Fruit fly (Drosophila melanogaster) whole organism, prepupa: ENCODE results near the gene Spt6.

Experiments
- Blimp-1 ChIP-seq: fragments of 200-800 bp; sonication (Bioruptor generic); optimal IDR thresholded peaks from 3 replicates; lab custom pipeline; 2017; ENCODE audit warnings: missing biosample characterization, missing genetic modification characterization, mild to moderate bottlenecking, moderate library complexity, missing genetic modification reagents
- CG10669 ChIP-seq: fragments of 200-800 bp; sonication (Bioruptor generic); optimal IDR thresholded peaks from 3 replicates; lab custom pipeline; 2018; ENCODE audit warnings: missing biosample characterization, mild to moderate bottlenecking, missing genetic modification characterization, moderate library complexity
- CG11294 ChIP-seq: fragments of 200-800 bp; sonication (Bioruptor generic); IDR thresholded peaks from 2 replicates; pipeline ENCODE4 v1.3.6; 2022; ENCODE audit warnings: missing biosample characterization, missing genetic modification characterization
- CG11762 ChIP-seq: fragments of 200-800 bp; sonication (Bioruptor generic); optimal IDR thresholded peaks from 3 replicates; lab custom pipeline; 2016; ENCODE audit warnings: missing biosample characterization, missing genetic modification characterization; ENCODE audit not compliant: insufficient read depth
- CG11902 ChIP-seq: fragments of 200-800 bp; sonication (Bioruptor generic); optimal IDR thresholded peaks from 3 replicates; lab custom pipeline; 2016; ENCODE audit warnings: missing biosample characterization, missing genetic modification characterization
- CG15336 ChIP-seq: fragments of 200-800 bp; sonication (Bioruptor generic); IDR thresholded peaks from 2 replicates; pipeline ENCODE4 v1.3.6; 2022; ENCODE audit warnings: missing biosample characterization, missing genetic modification characterization
- CG1621 ChIP-seq: fragments of 200-800 bp; sonication (Bioruptor generic); optimal IDR thresholded peaks from 3 replicates; lab custom pipeline; 2018; ENCODE audit warnings: missing biosample characterization, mild to moderate bottlenecking, missing genetic modification characterization
- CG16779 ChIP-seq: fragments of 200-800 bp; sonication (Bioruptor generic); optimal IDR thresholded peaks from 3 replicates; lab custom pipeline; 2017; ENCODE audit warnings: missing biosample characterization, mild to moderate bottlenecking, missing genetic modification characterization
- CG3032 ChIP-seq: fragments of 200-800 bp; optimal IDR thresholded peaks from 2 replicates; lab custom pipeline; 2019; ENCODE audit warnings: missing biosample characterization, mild to moderate bottlenecking, missing genetic modification characterization, moderate library complexity
- CG31627 ChIP-seq: fragments of 200-800 bp; sonication (Bioruptor generic); optimal IDR thresholded peaks from 3 replicates; lab custom pipeline; 2016; ENCODE audit warnings: missing biosample characterization, missing genetic modification characterization
- CG32006 ChIP-seq: fragments of 200-800 bp; sonication (Bioruptor generic); optimal IDR thresholded peaks from 3 replicates; lab custom pipeline; 2017; ENCODE audit warnings: missing biosample characterization, mild to moderate bottlenecking, missing genetic modification characterization
- CG34406 ChIP-seq: fragments of 200-800 bp; sonication (Bioruptor generic); optimal IDR thresholded peaks from 3 replicates; lab custom pipeline; 2016; ENCODE audit warnings: missing biosample characterization, missing genetic modification characterization
- CG3919 ChIP-seq: fragments of 200-800 bp; sonication (Bioruptor generic); optimal IDR thresholded peaks from 3 replicates; lab custom pipeline; 2016; ENCODE audit warnings: missing biosample characterization, missing genetic modification characterization
- CG4318 ChIP-seq: fragments of 200-800 bp; sonication (Bioruptor generic); optimal IDR thresholded peaks from 3 replicates; lab custom pipeline; 2017; ENCODE audit warnings: missing biosample characterization, mild to moderate bottlenecking, missing genetic modification characterization
- CG6163 ChIP-seq: fragments of 200-800 bp; sonication (Bioruptor generic); IDR thresholded peaks from 3 replicates; pipeline ENCODE4 v1.3.6; 2022; ENCODE audit warnings: missing biosample characterization, missing genetic modification characterization
- CG6276 ChIP-seq: fragments of 200-800 bp; sonication (Bioruptor generic); optimal IDR thresholded peaks from 2 replicates; lab custom pipeline; 2017; ENCODE audit warnings: missing biosample characterization, mild to moderate bottlenecking, missing genetic modification characterization
- CG6792 ChIP-seq: fragments of 200-800 bp; sonication (Bioruptor generic); optimal IDR thresholded peaks from 3 replicates; lab custom pipeline; 2016; ENCODE audit warnings: missing biosample characterization, missing genetic modification characterization
- CG6854 ChIP-seq: fragments of 200-800 bp; sonication (Bioruptor generic); optimal IDR thresholded peaks from 2 replicates; lab custom pipeline; 2017; ENCODE audit warnings: missing biosample characterization, mild to moderate bottlenecking, missing genetic modification characterization
- CG7368 ChIP-seq: fragments of 200-800 bp; sonication (Bioruptor generic); optimal IDR thresholded peaks from 3 replicates; lab custom pipeline; 2016; ENCODE audit warnings: missing biosample characterization, missing genetic modification characterization
- CG8119 ChIP-seq: fragments of 200-800 bp; sonication (Bioruptor generic); IDR thresholded peaks from 3 replicates; pipeline ENCODE4 v1.3.6; 2022; ENCODE audit warnings: missing biosample characterization, missing genetic modification characterization
- CG8319 ChIP-seq: fragments of 200-800 bp; sonication (Bioruptor generic); optimal IDR thresholded peaks from 3 replicates; lab custom pipeline; 2016; ENCODE audit warnings: missing biosample characterization, missing genetic modification characterization
- CG8632 ChIP-seq: fragments of 200-800 bp; sonication (Bioruptor generic); optimal IDR thresholded peaks from 3 replicates; lab custom pipeline; 2016; ENCODE audit warnings: missing biosample characterization, missing genetic modification characterization
- CG9139 ChIP-seq: fragments of 200-800 bp; sonication (Bioruptor generic); optimal IDR thresholded peaks from 3 replicates; lab custom pipeline; 2017; ENCODE audit warnings: missing biosample characterization, mild to moderate bottlenecking, missing genetic modification characterization
- Eip75B ChIP-seq: fragments of 200-800 bp; sonication (Bioruptor generic); optimal IDR thresholded peaks from 3 replicates; lab custom pipeline; 2016; ENCODE audit warnings: missing biosample characterization, missing genetic modification characterization
- Eip93F ChIP-seq: fragments of 200-800 bp; sonication (Bioruptor generic); optimal IDR thresholded peaks from 2 replicates; lab custom pipeline; 2016; ENCODE audit warnings: missing biosample characterization, mild to moderate bottlenecking, missing genetic modification characterization
- Ets21C ChIP-seq: fragments of 200-800 bp; sonication (Bioruptor generic); optimal IDR thresholded peaks from 3 replicates; lab custom pipeline; 2016; ENCODE audit warnings: missing biosample characterization, missing genetic modification characterization
- Ets96B ChIP-seq: fragments of 200-800 bp; optimal IDR thresholded peaks from 2 replicates; lab custom pipeline; 2019; ENCODE audit warnings: missing biosample characterization, mild to moderate bottlenecking, missing genetic modification characterization, moderate library complexity
- Gug ChIP-seq: fragments of 200-800 bp; sonication (Bioruptor generic); IDR thresholded peaks from 2 replicates; pipeline ENCODE4 v1.3.6; 2022; ENCODE audit warnings: missing biosample characterization, missing genetic modification characterization
- Hr38 ChIP-seq: sonication (Bioruptor generic); optimal IDR thresholded peaks from 2 replicates; lab custom pipeline; 2016; ENCODE audit warnings: missing biosample characterization, missing genetic modification characterization
- Hr39 ChIP-seq: fragments of 200-800 bp; sonication (Bioruptor generic); optimal IDR thresholded peaks from 2 replicates; lab custom pipeline; 2016; ENCODE audit warnings: missing biosample characterization, missing genetic modification characterization
- Hr4 ChIP-seq: fragments of 200-800 bp; sonication (Bioruptor generic); optimal IDR thresholded peaks from 3 replicates; lab custom pipeline; 2016; ENCODE audit warnings: missing biosample characterization, missing genetic modification characterization
- Lpt ChIP-seq: fragments of 200-800 bp; sonication (Bioruptor generic); optimal IDR thresholded peaks from 3 replicates; lab custom pipeline; 2016; ENCODE audit warnings: missing biosample characterization, missing genetic modification characterization
- Met ChIP-seq: fragments of 200-800 bp; sonication (Bioruptor generic); optimal IDR thresholded peaks from 3 replicates; lab custom pipeline; 2016; ENCODE audit warnings: missing biosample characterization, missing genetic modification characterization
- Smox ChIP-seq: fragments of 200-800 bp; sonication (Bioruptor generic); optimal IDR thresholded peaks from 3 replicates; lab custom pipeline; 2016; ENCODE audit warnings: missing biosample characterization, missing genetic modification characterization
- Sox102F ChIP-seq: fragments of 200-800 bp; sonication (Bioruptor generic); optimal IDR thresholded peaks from 2 replicates; lab custom pipeline; 2016; ENCODE audit warnings: missing biosample characterization, mild to moderate bottlenecking, missing genetic modification characterization
- Sox14 ChIP-seq: fragments of 200-800 bp; sonication (Bioruptor generic); optimal IDR thresholded peaks from 3 replicates; lab custom pipeline; 2016; ENCODE audit warnings: missing biosample characterization, missing genetic modification characterization
- Sox15 ChIP-seq: fragments of 200-800 bp; sonication (Bioruptor generic); optimal IDR thresholded peaks from 3 replicates; lab custom pipeline; 2016; ENCODE audit warnings: missing biosample characterization, missing genetic modification characterization
- achi ChIP-seq: fragments of 200-800 bp; sonication (Bioruptor generic); optimal IDR thresholded peaks from 3 replicates; lab custom pipeline; 2016; ENCODE audit warnings: missing biosample characterization, missing genetic modification characterization
- acj6 ChIP-seq: fragments of 200-800 bp; sonication (Bioruptor generic); optimal IDR thresholded peaks from 3 replicates; lab custom pipeline; 2016; ENCODE audit warnings: missing biosample characterization, missing genetic modification characterization
- dac ChIP-seq: fragments of 200-800 bp; sonication (Bioruptor generic); optimal IDR thresholded peaks from 2 replicates; lab custom pipeline; 2017; ENCODE audit warnings: missing biosample characterization, mild to moderate bottlenecking, missing genetic modification characterization
- eg ChIP-seq: fragments of 200-800 bp; sonication (Bioruptor generic); IDR thresholded peaks from 3 replicates; pipeline ENCODE4 v1.3.6; 2022; ENCODE audit warnings: missing biosample characterization, missing genetic modification characterization
- esn ChIP-seq: fragments of 200-800 bp; sonication (Bioruptor generic); optimal IDR thresholded peaks from 2 replicates; lab custom pipeline; 2016; ENCODE audit warnings: missing biosample characterization, mild to moderate bottlenecking, missing genetic modification characterization, moderate library complexity
- fd59A ChIP-seq: fragments of 200-800 bp; sonication (Bioruptor generic); optimal IDR thresholded peaks from 2 replicates; lab custom pipeline; 2017; ENCODE audit warnings: missing biosample characterization, mild to moderate bottlenecking, missing genetic modification characterization, missing genetic modification reagents
- fkh ChIP-seq: fragments of 200-800 bp; sonication (Bioruptor generic); optimal IDR thresholded peaks from 3 replicates; lab custom pipeline; 2017; ENCODE audit warnings: missing biosample characterization, mild to moderate bottlenecking, missing genetic modification characterization, moderate library complexity
- lz ChIP-seq: fragments of 200-800 bp; sonication (Bioruptor generic); optimal IDR thresholded peaks from 3 replicates; lab custom pipeline; 2016; ENCODE audit warnings: missing biosample characterization, missing genetic modification characterization
- net ChIP-seq: fragments of 200-800 bp; sonication (Bioruptor generic); optimal IDR thresholded peaks from 3 replicates; lab custom pipeline; 2016; ENCODE audit warnings: missing biosample characterization, missing genetic modification characterization
- pdm3 ChIP-seq: fragments of 200-800 bp; sonication (Bioruptor generic); optimal IDR thresholded peaks from 3 replicates; lab custom pipeline; 2016; ENCODE audit warnings: missing biosample characterization, missing genetic modification characterization
- salr ChIP-seq, 2 experiments: fragments of 200-800 bp; sonication (Bioruptor generic); optimal IDR thresholded peaks; 3 replicates each; lab custom pipeline; 2016 to 2018; ENCODE audit warnings: missing biosample characterization in 2 of 2, missing genetic modification characterization in 2 of 2, mild to moderate bottlenecking in 1 of 2
- spab ChIP-seq: fragments of 200-800 bp; sonication (Bioruptor generic); optimal IDR thresholded peaks from 2 replicates; lab custom pipeline; 2017; ENCODE audit warnings: missing biosample characterization, mild to moderate bottlenecking, missing genetic modification characterization, missing genetic modification reagents
- ss ChIP-seq, 2 experiments: fragments of 200-800 bp; sonication (Bioruptor generic); optimal IDR thresholded peaks; 2 replicates in 1 of 2; 3 replicates in 1 of 2; lab custom pipeline; 2017 to 2018; ENCODE audit warnings: mild to moderate bottlenecking in 2 of 2, missing biosample characterization in 2 of 2, missing genetic modification characterization in 2 of 2, moderate library complexity in 1 of 2
- svp ChIP-seq: fragments of 200-800 bp; sonication (Bioruptor generic); peaks from one replicate; lab custom pipeline; 2016; ENCODE audit warnings: missing biosample characterization, missing genetic modification characterization
- topi ChIP-seq: fragments of 200-800 bp; sonication (Bioruptor generic); optimal IDR thresholded peaks from 3 replicates; lab custom pipeline; 2016; ENCODE audit warnings: missing biosample characterization, missing genetic modification characterization
- vri ChIP-seq: fragments of 200-800 bp; sonication (Bioruptor generic); optimal IDR thresholded peaks from 3 replicates; lab custom pipeline; 2016; ENCODE audit warnings: missing biosample characterization, mild to moderate bottlenecking, missing genetic modification characterization

The Spt6 gene

dm6 chrX:6303196-6303595, 35.6 kb downstream of the Spt6 start:
- TF ChIP-seq svp (GFP tag; lab: Kevin White, UChicago) (no peak), Eip93F (GFP tag; lab: Kevin White, UChicago) (no peak), Hr38 (GFP tag; lab: Kevin White, UChicago) (no peak), net (GFP tag; lab: Kevin White, UChicago) (no peak), CG32006 (GFP tag; lab: Kevin White, UChicago) (peak; percentile 74), CG3919 (GFP tag; lab: Kevin White, UChicago) (no peak), CG8119 (GFP tag; lab: Robert Waterston, UW) (peak; percentile 61; the same call in 2 of the 3 replicates), spab (GFP tag; lab: Kevin White, UChicago) (no peak), CG34406 (no peak), CG3032 (tag; lab: Kevin White, UChicago) (no peak), CG11294 (GFP tag; lab: Robert Waterston, UW) (no peak), salr (GFP tag; optimal IDR thresholded peaks at IDR 0.05; lab: Kevin White, UChicago) (no peak), CG10669 (GFP tag; lab: Kevin White, UChicago) (no peak), Eip75B (GFP tag; lab: Kevin White, UChicago) (no peak), topi (GFP tag; lab: Kevin White, UChicago) (no peak), acj6 (no peak), Sox14 (GFP tag; lab: Kevin White, UChicago) (no peak), CG16779 (tag; lab: Kevin White, UChicago) (no peak), ss (GFP tag; optimal IDR thresholded peaks at IDR 0.05; lab: Kevin White, UChicago) (no peak), Ets21C (GFP tag; lab: Kevin White, UChicago) (no peak), Gug (GFP tag; lab: Robert Waterston, UW) (no peak), CG11762 (GFP tag; lab: Kevin White, UChicago) (no peak), vri (GFP tag; lab: Kevin White, UChicago) (no peak), Hr4 (peak; percentile 70), eg (GFP tag; lab: Robert Waterston, UW) (0 out of 3 replicates have a peak, but pooled peaks have one; percentile 8), pdm3 (GFP tag; lab: Kevin White, UChicago) (peak; percentile 39), achi (GFP tag; lab: Kevin White, UChicago) (no peak), CG31627 (no peak), CG11902 (GFP tag; lab: Kevin White, UChicago) (no peak), CG4318 (GFP tag; lab: Kevin White, UChicago) (no peak), dac (GFP tag; lab: Kevin White, UChicago) (peak; percentile 52), CG6854 (GFP tag; lab: Kevin White, UChicago) (no peak), CG6276 (GFP tag; lab: Kevin White, UChicago) (no peak), lz (no peak), CG6163 (GFP tag; lab: Robert Waterston, UW) (no peak), CG9139 (GFP tag; lab: Kevin White, UChicago) (no peak), CG8319 (GFP tag; lab: Kevin White, UChicago) (no peak), Ets96B (tag; lab: Kevin White, UChicago) (no peak), esn (GFP tag; lab: Kevin White, UChicago) (no peak), CG6792 (GFP tag; lab: Kevin White, UChicago) (no peak), Met (GFP tag; lab: Kevin White, UChicago) (no peak), CG1621 (tag; lab: Kevin White, UChicago) (no peak), Sox102F (no peak), CG15336 (GFP tag; lab: Robert Waterston, UW) (0 out of 2 replicates have a peak, but pooled peaks have one; percentile 20), fkh (no peak), Sox15 (GFP tag; lab: Kevin White, UChicago) (no peak), Smox (GFP tag; lab: Kevin White, UChicago) (no peak), CG7368 (GFP tag; lab: Kevin White, UChicago) (no peak), Blimp-1 (GFP tag; lab: Kevin White, UChicago) (no peak), CG8632 (GFP tag; lab: Kevin White, UChicago) (no peak), Hr39 (GFP tag; lab: Kevin White, UChicago) (no peak), fd59A (GFP tag; lab: Kevin White, UChicago) (no peak), Lpt (GFP tag; lab: Kevin White, UChicago) (no peak)
